Worm (Caenorhabditis elegans) whole organism, early embryonic: ENCODE results near the gene ddo-2.

ENCODE experiments used
- aly-1 ChIP-seq: sonication (generic microtip); optimal IDR thresholded peaks from 2 replicates; lab custom pipeline; 2016; ENCODE audit warnings: missing genetic modification characterization, missing compliant biosample characterization
- ama-1 ChIP-seq: fragments of 150-350 bp; optimal IDR thresholded peaks from 2 replicates; lab custom pipeline; 2014
- hnd-1 ChIP-seq: sonication (generic microtip); optimal IDR thresholded peaks from 2 replicates; lab custom pipeline; 2016; ENCODE audit warnings: missing genetic modification characterization, missing compliant biosample characterization
- tbx-37 ChIP-seq: fragments of 200-800 bp; sonication (Bioruptor generic); conservative IDR thresholded peaks from 2 replicates; pipeline ENCODE4 v1.3.6; 2022; ENCODE audit warnings: missing genetic modification reagents, missing genetic modification characterization, missing compliant biosample characterization

DNA sequence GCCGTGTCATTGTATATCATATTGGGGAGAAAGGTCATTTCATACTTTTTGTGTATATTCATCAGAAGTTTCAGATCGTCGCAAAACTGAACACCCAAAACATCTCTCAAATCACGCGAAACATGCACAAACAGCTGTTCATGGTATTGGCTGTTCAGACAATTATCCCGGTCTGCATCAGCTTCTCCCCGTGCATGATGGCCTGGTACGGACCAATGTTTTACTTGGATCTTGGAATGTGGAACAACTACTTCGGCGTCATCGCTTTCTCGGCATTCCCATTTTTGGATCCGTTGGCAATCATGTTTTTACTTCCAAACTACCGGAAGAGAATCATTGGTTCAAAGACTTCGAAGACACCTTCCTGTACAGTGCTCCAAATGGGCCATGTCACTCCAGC lies 32.0 kb downstream of the ddo-2 start:
- TF ChIP-seq hnd-1 (tag; lab: Kevin White, UChicago) (no peak), aly-1 (tag; lab: Kevin White, UChicago) (no peak), ama-1 (no peak), tbx-37 (GFP tag; lab: Robert Waterston, UW) (no peak)
